Fruit fly (Drosophila melanogaster) whole organism, prepupa: Measurements from ENCODE around the gene CG18095.

Source experiments
- CG10631 ChIP-seq: fragments of 200-800 bp; sonication (Bioruptor generic); optimal IDR thresholded peaks from 2 replicates; lab custom pipeline; 2016; ENCODE audit warnings: missing biosample characterization, missing genetic modification characterization
- CG11294 ChIP-seq: fragments of 200-800 bp; sonication (Bioruptor generic); IDR thresholded peaks from 2 replicates; pipeline ENCODE4 v1.3.6; 2022; ENCODE audit warnings: missing biosample characterization, missing genetic modification characterization
- CG1621 ChIP-seq: fragments of 200-800 bp; sonication (Bioruptor generic); optimal IDR thresholded peaks from 3 replicates; lab custom pipeline; 2018; ENCODE audit warnings: missing biosample characterization, mild to moderate bottlenecking, missing genetic modification characterization
- CG3032 ChIP-seq: fragments of 200-800 bp; optimal IDR thresholded peaks from 2 replicates; lab custom pipeline; 2019; ENCODE audit warnings: missing biosample characterization, mild to moderate bottlenecking, missing genetic modification characterization, moderate library complexity
- CG34406 ChIP-seq: fragments of 200-800 bp; sonication (Bioruptor generic); optimal IDR thresholded peaks from 3 replicates; lab custom pipeline; 2016; ENCODE audit warnings: missing biosample characterization, missing genetic modification characterization
- CG6163 ChIP-seq: fragments of 200-800 bp; sonication (Bioruptor generic); IDR thresholded peaks from 3 replicates; pipeline ENCODE4 v1.3.6; 2022; ENCODE audit warnings: missing biosample characterization, missing genetic modification characterization
- CG6276 ChIP-seq: fragments of 200-800 bp; sonication (Bioruptor generic); optimal IDR thresholded peaks from 2 replicates; lab custom pipeline; 2017; ENCODE audit warnings: missing biosample characterization, mild to moderate bottlenecking, missing genetic modification characterization
- CG6792 ChIP-seq: fragments of 200-800 bp; sonication (Bioruptor generic); optimal IDR thresholded peaks from 3 replicates; lab custom pipeline; 2016; ENCODE audit warnings: missing biosample characterization, missing genetic modification characterization
- CG6808 ChIP-seq: fragments of 200-800 bp; sonication (Bioruptor generic); optimal IDR thresholded peaks from 3 replicates; lab custom pipeline; 2017; ENCODE audit warnings: missing biosample characterization, missing genetic modification characterization, mild to moderate bottlenecking, moderate library complexity, missing genetic modification reagents
- CG8119 ChIP-seq: fragments of 200-800 bp; sonication (Bioruptor generic); IDR thresholded peaks from 3 replicates; pipeline ENCODE4 v1.3.6; 2022; ENCODE audit warnings: missing biosample characterization, missing genetic modification characterization
- CG8319 ChIP-seq: fragments of 200-800 bp; sonication (Bioruptor generic); optimal IDR thresholded peaks from 3 replicates; lab custom pipeline; 2016; ENCODE audit warnings: missing biosample characterization, missing genetic modification characterization
- CG8632 ChIP-seq: fragments of 200-800 bp; sonication (Bioruptor generic); optimal IDR thresholded peaks from 3 replicates; lab custom pipeline; 2016; ENCODE audit warnings: missing biosample characterization, missing genetic modification characterization
- Eip75B ChIP-seq: fragments of 200-800 bp; sonication (Bioruptor generic); optimal IDR thresholded peaks from 3 replicates; lab custom pipeline; 2016; ENCODE audit warnings: missing biosample characterization, missing genetic modification characterization
- Eip78C ChIP-seq: fragments of 200-800 bp; sonication (Bioruptor generic); peaks from one replicate; lab custom pipeline; 2016; ENCODE audit warnings: missing biosample characterization, missing genetic modification characterization
- Eip93F ChIP-seq: fragments of 200-800 bp; sonication (Bioruptor generic); optimal IDR thresholded peaks from 2 replicates; lab custom pipeline; 2016; ENCODE audit warnings: missing biosample characterization, mild to moderate bottlenecking, missing genetic modification characterization
- Gug ChIP-seq: fragments of 200-800 bp; sonication (Bioruptor generic); IDR thresholded peaks from 2 replicates; pipeline ENCODE4 v1.3.6; 2022; ENCODE audit warnings: missing biosample characterization, missing genetic modification characterization
- Met ChIP-seq: fragments of 200-800 bp; sonication (Bioruptor generic); optimal IDR thresholded peaks from 3 replicates; lab custom pipeline; 2016; ENCODE audit warnings: missing biosample characterization, missing genetic modification characterization
- Sox102F ChIP-seq: fragments of 200-800 bp; sonication (Bioruptor generic); optimal IDR thresholded peaks from 2 replicates; lab custom pipeline; 2016; ENCODE audit warnings: missing biosample characterization, mild to moderate bottlenecking, missing genetic modification characterization
- Sox15 ChIP-seq: fragments of 200-800 bp; sonication (Bioruptor generic); optimal IDR thresholded peaks from 3 replicates; lab custom pipeline; 2016; ENCODE audit warnings: missing biosample characterization, missing genetic modification characterization
- acj6 ChIP-seq: fragments of 200-800 bp; sonication (Bioruptor generic); optimal IDR thresholded peaks from 3 replicates; lab custom pipeline; 2016; ENCODE audit warnings: missing biosample characterization, missing genetic modification characterization
- cyc ChIP-seq: fragments of 200-800 bp; sonication (Bioruptor generic); optimal IDR thresholded peaks from 3 replicates; lab custom pipeline; 2016; ENCODE audit warnings: missing biosample characterization, missing genetic modification characterization
- dac ChIP-seq: fragments of 200-800 bp; sonication (Bioruptor generic); optimal IDR thresholded peaks from 2 replicates; lab custom pipeline; 2017; ENCODE audit warnings: missing biosample characterization, mild to moderate bottlenecking, missing genetic modification characterization
- dsx ChIP-seq: fragments of 200-800 bp; optimal IDR thresholded peaks from 3 replicates; lab custom pipeline; 2019; ENCODE audit warnings: missing biosample characterization, mild to moderate bottlenecking, missing genetic modification characterization, moderate library complexity; ENCODE audit not compliant: poor library complexity, severe bottlenecking
- esn ChIP-seq: fragments of 200-800 bp; sonication (Bioruptor generic); optimal IDR thresholded peaks from 2 replicates; lab custom pipeline; 2016; ENCODE audit warnings: missing biosample characterization, mild to moderate bottlenecking, missing genetic modification characterization, moderate library complexity
- fd59A ChIP-seq: fragments of 200-800 bp; sonication (Bioruptor generic); optimal IDR thresholded peaks from 2 replicates; lab custom pipeline; 2017; ENCODE audit warnings: missing biosample characterization, mild to moderate bottlenecking, missing genetic modification characterization, missing genetic modification reagents
- net ChIP-seq: fragments of 200-800 bp; sonication (Bioruptor generic); optimal IDR thresholded peaks from 3 replicates; lab custom pipeline; 2016; ENCODE audit warnings: missing biosample characterization, missing genetic modification characterization
- salr ChIP-seq, 2 experiments: fragments of 200-800 bp; sonication (Bioruptor generic); optimal IDR thresholded peaks; 3 replicates each; lab custom pipeline; 2016 to 2018; ENCODE audit warnings: missing biosample characterization in 2 of 2, missing genetic modification characterization in 2 of 2, mild to moderate bottlenecking in 1 of 2
- spab ChIP-seq: fragments of 200-800 bp; sonication (Bioruptor generic); optimal IDR thresholded peaks from 2 replicates; lab custom pipeline; 2017; ENCODE audit warnings: missing biosample characterization, mild to moderate bottlenecking, missing genetic modification characterization, missing genetic modification reagents
- svp ChIP-seq: fragments of 200-800 bp; sonication (Bioruptor generic); peaks from one replicate; lab custom pipeline; 2016; ENCODE audit warnings: missing biosample characterization, missing genetic modification characterization
- topi ChIP-seq: fragments of 200-800 bp; sonication (Bioruptor generic); optimal IDR thresholded peaks from 3 replicates; lab custom pipeline; 2016; ENCODE audit warnings: missing biosample characterization, missing genetic modification characterization
- vri ChIP-seq: fragments of 200-800 bp; sonication (Bioruptor generic); optimal IDR thresholded peaks from 3 replicates; lab custom pipeline; 2016; ENCODE audit warnings: missing biosample characterization, mild to moderate bottlenecking, missing genetic modification characterization

The CG18095 gene

DNA sequence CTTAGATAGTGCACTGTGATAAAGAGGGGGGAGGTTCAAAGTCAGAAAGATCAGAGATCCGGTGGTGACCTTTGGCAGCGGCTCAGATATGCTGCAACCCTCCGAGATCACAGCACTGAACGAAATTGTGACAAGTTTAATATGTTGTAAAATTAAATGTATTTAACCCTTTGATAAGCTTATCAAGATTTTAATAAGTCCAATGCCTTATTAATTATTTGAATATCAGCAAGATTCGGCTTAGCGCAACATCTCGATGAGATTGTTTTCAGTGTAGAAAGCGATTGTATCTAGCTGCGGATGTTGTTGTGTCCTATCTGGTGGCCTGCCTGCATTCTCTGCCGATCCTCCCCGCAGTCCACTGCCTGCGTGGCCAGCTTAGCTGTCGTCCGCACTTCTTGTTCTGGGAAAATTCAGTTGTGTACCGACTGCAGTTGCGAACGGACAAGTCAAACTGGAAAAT is 15.9 kb upstream of the CG18095 start, which contains the start of gene NimC4 (continued):
- TF ChIP-seq salr (GFP tag; optimal IDR thresholded peaks at IDR 0.05; lab: Kevin White, UChicago) = peak; percentile 30 to 39
- peak; percentile 52 for TF ChIP-seq CG10631 (GFP tag; lab: Kevin White, UChicago)
- peak; percentile 42 for TF ChIP-seq acj6 (GFP tag; lab: Kevin White, UChicago)
- no peak for TF ChIP-seq Met (GFP tag; lab: Kevin White, UChicago)
- peak; percentile 55 for TF ChIP-seq Eip75B
- peak; percentile 19 for TF ChIP-seq CG34406 (GFP tag; lab: Kevin White, UChicago)
- peak; percentile 42; the same call in 1 of the 2 replicates for TF ChIP-seq CG11294 (GFP tag; lab: Robert Waterston, UW)
- TF ChIP-seq svp (GFP tag; lab: Kevin White, UChicago) = no peak

DNA sequence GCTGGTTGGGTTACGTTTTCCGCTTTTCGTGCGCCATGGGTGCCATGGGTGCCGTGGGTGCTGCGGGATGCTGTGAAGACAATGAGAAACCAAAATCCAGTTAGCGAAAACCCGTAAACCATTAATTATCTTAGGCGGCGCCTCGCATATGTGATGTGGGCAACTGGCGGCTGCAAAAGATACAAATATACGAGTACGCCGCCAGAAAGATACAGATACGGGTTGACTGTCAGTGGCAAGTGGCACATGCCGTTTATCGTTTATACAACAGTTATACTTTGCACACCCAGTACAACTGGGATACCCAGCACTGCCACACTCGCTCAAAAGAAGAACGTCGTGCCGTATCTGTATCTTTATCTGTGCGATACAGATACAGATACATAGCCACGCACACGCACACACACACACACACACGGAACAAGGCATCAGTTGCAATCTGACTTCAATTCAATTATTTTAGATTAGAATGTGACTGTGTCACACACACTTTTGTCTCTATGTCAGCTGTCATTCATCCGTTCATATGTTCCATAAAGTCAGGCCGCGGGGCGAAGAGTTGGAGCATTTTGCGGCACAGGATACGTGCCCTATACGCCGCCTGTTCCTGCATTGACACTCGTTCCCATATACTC is 14.3 kb upstream of the CG18095 start:
- TF ChIP-seq CG6808 (GFP tag; lab: Kevin White, UChicago) (no peak), fd59A (GFP tag; lab: Kevin White, UChicago) (no peak), spab (GFP tag; lab: Kevin White, UChicago) (no peak), topi (GFP tag; lab: Kevin White, UChicago) (no peak), esn (GFP tag; lab: Kevin White, UChicago) (no peak), dac (no peak), net (GFP tag; lab: Kevin White, UChicago) (no peak), svp (GFP tag; lab: Kevin White, UChicago) (no peak), salr (GFP tag; optimal IDR thresholded peaks at IDR 0.05; lab: Kevin White, UChicago) (no peak), Gug (no peak), CG8319 (GFP tag; lab: Kevin White, UChicago) (no peak), CG3032 (tag; lab: Kevin White, UChicago) (no peak), acj6 (GFP tag; lab: Kevin White, UChicago) (no peak), CG1621 (tag; lab: Kevin White, UChicago) (no peak), CG11294 (GFP tag; lab: Robert Waterston, UW) (no peak)

DNA sequence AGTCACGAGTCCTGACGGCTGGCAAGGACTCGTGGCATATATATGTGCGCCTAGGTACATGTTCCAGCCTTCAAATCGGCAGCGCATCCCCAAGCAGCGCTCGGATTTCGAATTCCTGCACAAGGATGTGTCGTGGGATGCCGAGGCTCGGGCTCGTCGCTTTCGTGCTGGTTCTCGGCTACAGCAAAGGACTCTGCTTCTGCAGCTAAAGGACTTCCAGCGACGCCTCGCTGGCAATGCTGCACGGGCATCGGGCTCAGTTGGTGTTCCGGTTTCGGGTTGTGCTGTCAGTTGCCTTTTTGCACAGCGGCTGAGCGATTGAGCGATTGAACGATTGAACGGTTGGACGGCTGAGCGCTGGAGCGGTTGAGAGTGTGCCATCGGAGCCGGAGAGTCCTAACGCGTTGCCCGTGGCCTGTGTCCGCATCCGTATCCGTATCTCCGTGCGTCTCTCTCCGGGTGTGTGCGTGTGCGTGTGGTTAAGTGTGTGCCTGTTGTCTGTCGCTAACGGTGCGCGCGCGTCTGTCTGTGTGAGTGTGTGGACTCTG is 8.7 kb upstream of the CG18095 start, which contains the start of gene nAChRalpha5:
nAChRalpha5 (plus strand) TSS at position 235 of the 548 bp plus-strand sequence.
- TF ChIP-seq spab (GFP tag; lab: Kevin White, UChicago) = no peak
- TF ChIP-seq Eip93F (GFP tag; lab: Kevin White, UChicago) = no peak
- peak; percentile 17 for TF ChIP-seq svp (GFP tag; lab: Kevin White, UChicago)
- TF ChIP-seq cyc (GFP tag; lab: Kevin White, UChicago) = no peak

DNA sequence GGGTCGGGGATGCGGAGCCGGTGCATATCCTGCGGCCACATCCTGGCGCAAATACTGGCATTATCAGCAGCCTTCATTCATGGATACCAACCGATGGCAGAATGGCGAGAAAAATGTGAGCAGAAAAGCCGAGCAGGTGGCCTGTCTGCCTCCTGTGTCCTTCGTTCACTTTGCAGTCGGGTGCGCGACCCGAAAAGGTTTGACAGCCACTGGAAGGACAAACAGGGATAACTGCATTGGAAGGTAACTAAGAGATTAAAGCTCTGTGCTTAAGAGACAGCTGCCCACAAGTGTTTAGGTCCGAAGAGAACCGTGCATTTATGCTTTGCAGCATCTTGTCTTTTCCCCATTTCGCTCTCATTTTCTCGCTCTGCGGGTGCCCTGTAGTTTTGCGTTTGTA is 7.4 kb upstream of the CG18095 start:
- no peak for TF ChIP-seq salr (GFP tag; optimal IDR thresholded peaks at IDR 0.05; lab: Kevin White, UChicago)
- TF ChIP-seq Eip78C = peak; percentile 2

DNA sequence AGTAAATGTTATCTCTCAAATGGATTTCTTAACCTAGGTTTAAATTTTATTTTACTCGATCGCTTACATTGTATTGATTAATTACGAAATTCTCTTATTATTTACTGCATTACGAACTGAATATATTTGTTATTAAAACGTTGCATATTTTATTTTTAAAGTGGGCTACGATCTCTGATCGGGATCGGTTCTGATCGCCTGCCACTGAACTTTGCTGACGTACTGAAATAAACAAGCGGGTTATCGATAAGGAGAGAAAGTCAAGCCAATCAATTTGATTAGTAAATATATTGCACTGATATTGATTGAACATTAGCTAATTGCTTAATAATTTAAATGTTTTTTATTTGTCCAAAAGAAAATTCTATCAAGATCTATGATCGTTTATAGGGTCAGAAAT is 2.1 kb downstream of the CG18095 start:
- TF ChIP-seq svp (GFP tag; lab: Kevin White, UChicago) (peak; percentile 95), dsx (GFP tag; lab: Kevin White, UChicago) (peak; percentile 67), esn (GFP tag; lab: Kevin White, UChicago) (no peak)

DNA sequence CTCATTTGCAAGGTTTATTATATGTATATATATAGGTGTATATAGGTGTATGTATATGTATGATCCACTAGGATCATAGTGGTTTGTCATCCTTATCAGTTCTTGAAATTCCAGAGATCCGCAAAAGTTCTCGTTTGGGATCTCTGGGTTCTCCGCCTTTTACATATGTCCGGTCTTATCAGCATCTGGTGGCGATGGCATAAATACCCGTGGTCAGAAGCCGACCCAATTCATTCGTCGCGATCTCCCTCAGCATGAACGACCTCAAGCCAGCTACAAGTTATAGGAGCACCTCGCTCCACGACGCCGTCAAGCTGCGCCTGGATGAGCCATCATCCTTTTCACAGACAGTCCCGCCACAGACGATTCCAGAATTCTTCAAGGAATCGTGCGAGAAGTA is 4.6 kb downstream of the CG18095 start, which contains the start of gene hll:
hll (plus strand) TSS at position 224 of the 400 bp plus-strand sequence.
- peak; percentile 89 for TF ChIP-seq svp (GFP tag; lab: Kevin White, UChicago)
- TF ChIP-seq dsx (GFP tag; lab: Kevin White, UChicago) = no peak

DNA sequence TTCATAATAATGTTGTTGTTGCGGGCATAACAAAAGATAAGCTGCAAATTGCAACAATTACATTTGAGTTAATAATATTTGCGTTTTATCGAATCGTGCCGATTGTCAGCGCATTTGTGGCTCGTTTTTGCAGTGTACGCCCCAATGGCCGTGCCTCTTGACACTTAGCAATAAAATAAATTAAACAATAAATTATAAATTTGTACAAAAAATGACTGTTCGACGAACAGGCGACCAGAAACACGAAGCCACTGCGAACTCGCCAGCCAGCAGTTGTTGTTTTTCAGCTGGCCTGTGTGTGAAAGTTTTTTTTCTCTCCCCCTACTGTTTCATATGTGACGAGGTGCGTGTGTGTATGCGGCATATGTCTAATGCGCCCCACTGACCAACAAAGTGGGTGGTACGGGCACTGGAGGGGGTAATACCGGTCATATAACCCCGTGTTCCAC is 5.8 kb downstream of the CG18095 start:
- TF ChIP-seq Met (GFP tag; lab: Kevin White, UChicago) = no peak
- TF ChIP-seq CG6792 (GFP tag; lab: Kevin White, UChicago) = no peak
- TF ChIP-seq CG8632 (GFP tag; lab: Kevin White, UChicago) = no peak
- TF ChIP-seq CG8119 (GFP tag; lab: Robert Waterston, UW) = peak; percentile 38; the same call in 1 of the 3 replicates
- TF ChIP-seq Sox102F (GFP tag; lab: Kevin White, UChicago) = peak; percentile 37
- peak; percentile 63 for TF ChIP-seq CG6276 (GFP tag; lab: Kevin White, UChicago)
- TF ChIP-seq CG11294 (GFP tag; lab: Robert Waterston, UW) = no peak
- TF ChIP-seq svp (GFP tag; lab: Kevin White, UChicago) = peak; percentile 76
- no peak for TF ChIP-seq Sox15 (GFP tag; lab: Kevin White, UChicago)
- TF ChIP-seq Eip93F (GFP tag; lab: Kevin White, UChicago) = no peak
- TF ChIP-seq Eip78C = peak; percentile 56
- peak; percentile 55 for TF ChIP-seq vri (GFP tag; lab: Kevin White, UChicago)
- peak; percentile 41; the same call in 1 of the 3 replicates for TF ChIP-seq CG6163 (GFP tag; lab: Robert Waterston, UW)
- TF ChIP-seq, all 60 proteins: peak for 7
